Fruit fly (Drosophila melanogaster): ENCODE measurements around the gene Septin1.

Gene Septin1

dm6 chrX:21396860-21397459 is 38.9 kb downstream of the Septin1 start, which contains the start of gene lcs:
TSS of gene lcs (minus strand) at chrX:21397316.
- TF ChIP-seq EcR (GFP tag; optimal IDR thresholded peaks at IDR 0.05) (no peak), Ets98B (GFP tag; IDR thresholded peaks at IDR 0.05) (no peak), CG32121 (GFP tag; IDR thresholded peaks at IDR 0.05) (no peak), Snoo (tag; optimal IDR thresholded peaks at IDR 0.05) (no peak)

DNA sequence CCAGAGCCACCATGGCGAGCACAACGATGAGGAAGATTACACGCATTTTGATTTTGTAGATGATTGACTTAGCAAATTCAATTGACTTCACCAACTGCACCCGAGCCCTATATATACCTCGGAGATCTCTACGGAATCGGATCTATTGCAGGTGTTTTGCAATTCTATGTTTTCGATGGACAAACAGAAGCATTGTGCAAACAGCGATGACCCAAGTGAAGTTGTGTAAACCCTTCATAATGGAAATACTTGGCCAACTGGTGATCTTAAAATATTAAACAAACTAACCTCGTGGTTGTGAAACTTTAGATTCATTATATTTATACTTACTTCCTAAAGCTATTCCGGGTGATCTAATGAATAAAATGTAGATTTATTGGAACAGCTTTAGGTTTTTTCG is 44.6 kb downstream of the Septin1 start, which contains the start of gene whe:
Gene whe (minus strand): TSS at position 101 of the 400 bp plus-strand sequence.
- TF ChIP-seq fd96Ca (GFP tag; IDR thresholded peaks at IDR 0.05) (no peak), CG32121 (GFP tag; IDR thresholded peaks at IDR 0.05) (no peak), CG8159 (tag; optimal IDR thresholded peaks at IDR 0.05) (no peak), rn (GFP tag; IDR thresholded peaks at IDR 0.05) (no peak), CG12605 (GFP tag; IDR thresholded peaks at IDR 0.05) (no peak), CG8301 (tag; optimal IDR thresholded peaks at IDR 0.05) (no peak), CG14655 (GFP tag; optimal IDR thresholded peaks at IDR 0.05) (no peak)
